Worm (Caenorhabditis elegans): ENCODE data around the gene srh-258.

srh-258 gene

DNA sequence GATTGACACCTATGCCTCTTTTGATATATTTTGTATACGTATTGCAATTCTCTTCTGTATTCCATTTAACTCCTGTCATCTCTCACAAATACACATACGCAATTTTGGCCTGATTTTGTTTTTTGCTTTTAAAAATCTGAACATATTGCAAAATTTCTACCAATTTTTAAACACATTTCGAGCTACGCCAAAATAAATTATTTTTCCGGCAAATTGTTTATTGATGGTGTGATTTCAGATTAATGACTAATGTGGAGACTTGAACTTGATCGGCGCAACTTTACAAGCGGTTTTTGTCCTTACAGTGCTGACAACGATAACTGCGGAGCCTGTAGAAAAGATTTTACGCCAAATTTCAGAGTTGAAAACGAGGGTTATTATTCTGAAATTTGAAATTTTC lies 7.8 kb upstream of the srh-258 start:
- TF ChIP-seq D2030.7 (GFP tag; IDR thresholded peaks at IDR 0.05) (0 out of 2 replicates have a peak, but pooled peaks have one; percentile 10), hlh-26 (GFP tag; conservative IDR thresholded peaks at IDR 0.05) (no peak), hlh-12 (tag; optimal IDR thresholded peaks at IDR 0.05) (no peak), let-607 (tag; optimal IDR thresholded peaks at IDR 0.05) (no peak), Y79H2A.3 (GFP tag; conservative IDR thresholded peaks at IDR 0.05) (peak; percentile 21; the same call in 1 of the 2 replicates), fkh-3 (tag; optimal IDR thresholded peaks at IDR 0.05) (no peak), xnd-1 (tag; optimal IDR thresholded peaks at IDR 0.05) (peak; percentile 51), pbrm-1 (GFP tag; IDR thresholded peaks at IDR 0.05) (peak; percentile 25; the same call in 1 of the 2 replicates), nfya-2 (GFP tag; IDR thresholded peaks at IDR 0.05) (no peak), sdz-38 (tag; optimal IDR thresholded peaks at IDR 0.05) (no peak), snpc-1.1 (tag; optimal IDR thresholded peaks at IDR 0.05; ENCODE audit: insufficient read depth) (peak; percentile 34), ccch-3 (GFP tag; optimal IDR thresholded peaks at IDR 0.05) (no peak), him-1 (tag; optimal IDR thresholded peaks at IDR 0.05) (peak; percentile 37), ekl-4 (GFP tag; IDR thresholded peaks at IDR 0.05) (peak; percentile 67), ama-1 (optimal IDR thresholded peaks at IDR 0.05) (no peak), ama-1 (GFP tag; optimal IDR thresholded peaks at IDR 0.05) (peak in 1 of 2 experiments; percentile 28), F49E8.2 (tag; optimal IDR thresholded peaks at IDR 0.05; ENCODE audit: insufficient read depth) (peak; percentile 38), madf-8 (GFP tag; conservative IDR thresholded peaks at IDR 0.05) (peak; percentile 34; the same call in 1 of the 2 replicates), madf-6 (GFP tag; IDR thresholded peaks at IDR 0.05) (peak; percentile 73), K12H6.12 (tag; optimal IDR thresholded peaks at IDR 0.05) (no peak), snpc-3.4 (tag; optimal IDR thresholded peaks at IDR 0.05) (peak; percentile 13), lin-35 (GFP tag; optimal IDR thresholded peaks at IDR 0.05) (peak in 1 of 3 experiments; percentile 2), ceh-58 (GFP tag; IDR thresholded peaks at IDR 0.05) (no peak), hsf-1 (GFP tag; IDR thresholded peaks at IDR 0.05) (peak; percentile 83), lsl-1 (GFP tag; optimal IDR thresholded peaks at IDR 0.05) (peak; percentile 37), nhr-179 (tag; optimal IDR thresholded peaks at IDR 0.05) (no peak), ztf-22 (GFP tag; optimal IDR thresholded peaks at IDR 0.05) (no peak), egl-18 (GFP tag; IDR thresholded peaks at IDR 0.05) (0 out of 2 replicates have a peak, but pooled peaks have one; percentile 40), F57C9.4 (tag; optimal IDR thresholded peaks at IDR 0.05) (no peak), B0261.1 (tag; optimal IDR thresholded peaks at IDR 0.05) (peak; percentile 12), F23B12.7 (tag; optimal IDR thresholded peaks at IDR 0.05; ENCODE audit: insufficient read depth) (no peak), snpc-4 (GFP tag; optimal IDR thresholded peaks at IDR 0.05) (peak; percentile 29), snpc-4 (tag; optimal IDR thresholded peaks at IDR 0.05) (no peak), Y53G8AR.9 (GFP tag; conservative IDR thresholded peaks at IDR 0.05) (peak; percentile 75), tlf-1 (GFP tag; optimal IDR thresholded peaks at IDR 0.05) (peak; percentile 63), attf-6 (GFP tag; IDR thresholded peaks at IDR 0.05) (peak; percentile 76), madf-3 (GFP tag; IDR thresholded peaks at IDR 0.05) (0 out of 2 replicates have a peak, but pooled peaks have one; percentile 16), hrde-1 (tag; optimal IDR thresholded peaks at IDR 0.05; ENCODE audit: borderline replicate concordance) (peak; percentile 82), tbp1 (GFP tag; optimal IDR thresholded peaks at IDR 0.05) (peak; percentile 48), C17E4.6 (GFP tag; IDR thresholded peaks at IDR 0.05) (0 out of 2 replicates have a peak, but pooled peaks have one; percentile 12), B0336.3 (GFP tag; IDR thresholded peaks at IDR 0.05) (peak; percentile 72; the same call in 1 of the 2 replicates), F10E7.11 (tag; optimal IDR thresholded peaks at IDR 0.05) (peak; percentile 17), nhr-80 (tag; optimal IDR thresholded peaks at IDR 0.05) (no peak), atf-7 (tag; optimal IDR thresholded peaks at IDR 0.05) (no peak), nfya-1 (tag; optimal IDR thresholded peaks at IDR 0.05; ENCODE audit: borderline replicate concordance, insufficient read depth) (no peak), Y95B8A.8 (GFP tag; IDR thresholded peaks at IDR 0.05) (peak; percentile 56; the same call in 1 of the 2 replicates), rpc-1 (optimal IDR thresholded peaks at IDR 0.05) (no peak), rpc-1 (tag; optimal IDR thresholded peaks at IDR 0.05) (peak; percentile 10)

All from whole organism, young adult.